Worm (Caenorhabditis elegans) whole organism, early embryonic: ENCODE data around the gene hgap-2.

ENCODE experiments used
- B0310.2 ChIP-seq: sonication (generic microtip); optimal IDR thresholded peaks from 2 replicates; lab custom pipeline; 2016; ENCODE audit warnings: mild to moderate bottlenecking, missing genetic modification characterization, missing compliant biosample characterization
- F13C5.2 ChIP-seq: sonication (generic microtip); optimal IDR thresholded peaks from 2 replicates; lab custom pipeline; 2017; ENCODE audit warnings: mild to moderate bottlenecking, missing genetic modification characterization, inconsistent platforms, missing compliant biosample characterization
- aly-1 ChIP-seq: sonication (generic microtip); optimal IDR thresholded peaks from 2 replicates; lab custom pipeline; 2016; ENCODE audit warnings: missing genetic modification characterization, missing compliant biosample characterization
- ama-1 ChIP-seq: fragments of 150-350 bp; optimal IDR thresholded peaks from 2 replicates; lab custom pipeline; 2014
- ceh-13 ChIP-seq: fragments of 200-800 bp; sonication (Bioruptor generic); optimal IDR thresholded peaks from 2 replicates; lab custom pipeline; 2018; ENCODE audit warnings: mild to moderate bottlenecking, missing genetic modification characterization, missing compliant biosample characterization
- ceh-36 ChIP-seq: sonication (generic microtip); optimal IDR thresholded peaks from 2 replicates; lab custom pipeline; 2016; ENCODE audit warnings: missing genetic modification characterization, inconsistent platforms, missing compliant biosample characterization
- ets-7 ChIP-seq: sonication (generic microtip); optimal IDR thresholded peaks from 2 replicates; lab custom pipeline; 2016; ENCODE audit warnings: missing genotype, missing genetic modification characterization, missing compliant biosample characterization
- flt-1 ChIP-seq: fragments of 200-800 bp; sonication (Bioruptor generic); IDR thresholded peaks from 2 replicates; pipeline ENCODE4 v1.3.6; 2022; ENCODE audit warnings: missing genetic modification characterization, missing compliant biosample characterization
- hmbx-1 ChIP-seq: sonication (generic microtip); optimal IDR thresholded peaks from 2 replicates; lab custom pipeline; 2016; ENCODE audit warnings: mild to moderate bottlenecking, missing genetic modification characterization, missing compliant biosample characterization
- hmg-4 ChIP-seq: fragments of 200-800 bp; sonication (Bioruptor generic); optimal IDR thresholded peaks from 2 replicates; lab custom pipeline; 2018; ENCODE audit warnings: mild to moderate bottlenecking, missing genetic modification characterization, missing compliant biosample characterization
- hnd-1 ChIP-seq: sonication (generic microtip); optimal IDR thresholded peaks from 2 replicates; lab custom pipeline; 2016; ENCODE audit warnings: missing genetic modification characterization, missing compliant biosample characterization
- pes-1 ChIP-seq: fragments of 200-800 bp; sonication (Bioruptor generic); IDR thresholded peaks from 2 replicates; pipeline ENCODE4 v1.3.6; 2022; ENCODE audit warnings: missing genetic modification reagents, missing genetic modification characterization, missing compliant biosample characterization
- scrt-1 ChIP-seq: fragments of 200-800 bp; sonication (Bioruptor generic); IDR thresholded peaks from 2 replicates; pipeline ENCODE4 v1.3.6; 2022; ENCODE audit warnings: missing genetic modification characterization, missing compliant biosample characterization
- sea-1 ChIP-seq: fragments of 200-800 bp; sonication (Bioruptor generic); conservative IDR thresholded peaks from 2 replicates; pipeline ENCODE4 v1.3.6; 2022; ENCODE audit warnings: missing genetic modification characterization, missing compliant biosample characterization
- tbx-11 ChIP-seq: fragments of 200-800 bp; sonication (Bioruptor generic); IDR thresholded peaks from 2 replicates; pipeline ENCODE4 v1.3.6; 2022; ENCODE audit warnings: missing genetic modification characterization, missing compliant biosample characterization
- tbx-37 ChIP-seq: fragments of 200-800 bp; sonication (Bioruptor generic); conservative IDR thresholded peaks from 2 replicates; pipeline ENCODE4 v1.3.6; 2022; ENCODE audit warnings: missing genetic modification reagents, missing genetic modification characterization, missing compliant biosample characterization
- tra-4 ChIP-seq: sonication (generic microtip); optimal IDR thresholded peaks from 2 replicates; lab custom pipeline; 2017; ENCODE audit warnings: missing genetic modification characterization, missing compliant biosample characterization

Gene hgap-2

DNA sequence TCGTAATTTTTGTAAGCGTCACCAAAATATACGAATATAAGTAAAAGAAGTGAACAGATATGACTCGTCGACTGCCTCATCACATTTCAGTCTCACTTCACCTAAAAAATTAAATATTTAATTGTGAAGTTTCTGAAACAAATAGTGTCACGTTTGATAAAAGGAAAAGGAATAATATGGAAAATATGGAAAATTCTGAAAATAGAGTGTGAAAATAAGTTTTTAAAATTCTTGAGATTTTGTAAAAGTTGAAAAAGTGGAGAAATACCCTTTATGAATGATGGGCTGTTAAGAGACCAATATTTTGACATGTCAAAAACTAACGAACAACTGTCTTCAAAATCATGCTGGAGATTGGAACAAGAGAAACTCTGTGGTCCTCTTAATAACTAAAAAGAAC, 42.0 kb upstream of the hgap-2 start, which contains the start of gene T01B7.9:
T01B7.9 (minus strand) TSS at position 101 of the 400 bp plus-strand sequence.
- TF ChIP-seq tbx-11 (GFP tag; lab: Robert Waterston, UW) = no peak
- TF ChIP-seq B0310.2 (tag; lab: Kevin White, UChicago) = no peak
- no peak for TF ChIP-seq pes-1 (GFP tag; lab: Robert Waterston, UW)
- no peak for TF ChIP-seq hnd-1 (tag; lab: Kevin White, UChicago)
- no peak for TF ChIP-seq ceh-13 (GFP tag; lab: Kevin White, UChicago)
- TF ChIP-seq ama-1 (lab: Kevin White, UChicago) = no peak
- no peak for TF ChIP-seq ceh-36 (tag; lab: Kevin White, UChicago)
- no peak for TF ChIP-seq aly-1 (tag; lab: Kevin White, UChicago)
- TF ChIP-seq hmbx-1 (tag; lab: Kevin White, UChicago) = no peak
- TF ChIP-seq tra-4 = no peak
- no peak for TF ChIP-seq sea-1 (GFP tag; lab: Robert Waterston, UW)
- TF ChIP-seq scrt-1 (GFP tag; lab: Robert Waterston, UW) = no peak
- TF ChIP-seq F13C5.2 (tag; lab: Kevin White, UChicago) = no peak
- TF ChIP-seq hmg-4 (GFP tag; lab: Kevin White, UChicago) = no peak
- TF ChIP-seq flt-1 (GFP tag; lab: Robert Waterston, UW) = no peak
- TF ChIP-seq tbx-37 (GFP tag; lab: Robert Waterston, UW) = no peak
- no peak for TF ChIP-seq ets-7

DNA sequence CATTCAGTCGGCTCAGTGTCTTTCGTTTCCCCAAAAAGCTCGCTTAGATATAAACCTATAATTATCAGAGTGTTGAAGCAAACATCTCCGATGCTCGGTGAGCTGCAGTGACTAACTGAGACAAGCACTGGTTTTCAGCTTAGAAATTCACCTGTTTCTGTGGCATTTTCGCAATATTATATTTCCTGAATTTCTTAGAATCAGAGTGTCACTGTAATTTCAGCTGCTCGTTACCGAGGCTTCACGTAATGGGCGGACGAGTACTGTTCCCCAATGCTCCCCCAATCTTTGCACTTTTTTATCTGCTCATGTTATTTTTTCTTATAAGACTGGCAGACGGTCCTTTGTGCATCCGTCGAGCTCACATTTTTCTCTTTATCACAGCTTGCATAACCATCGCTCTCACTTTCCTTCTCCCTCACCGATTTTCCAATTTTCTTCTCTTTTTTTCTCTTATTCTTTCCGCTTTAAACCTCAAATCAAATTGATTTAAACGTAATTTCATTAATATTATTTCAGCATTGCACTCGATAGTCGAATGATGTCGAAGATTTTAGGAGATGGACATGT, 37.3 kb upstream of the hgap-2 start, which contains the start of gene trcs-2:
trcs-2 (plus strand) TSS at position 520 of the 570 bp plus-strand sequence.
- TF ChIP-seq B0310.2 (tag; lab: Kevin White, UChicago) = no peak
- no peak for TF ChIP-seq ama-1 (lab: Kevin White, UChicago)

DNA sequence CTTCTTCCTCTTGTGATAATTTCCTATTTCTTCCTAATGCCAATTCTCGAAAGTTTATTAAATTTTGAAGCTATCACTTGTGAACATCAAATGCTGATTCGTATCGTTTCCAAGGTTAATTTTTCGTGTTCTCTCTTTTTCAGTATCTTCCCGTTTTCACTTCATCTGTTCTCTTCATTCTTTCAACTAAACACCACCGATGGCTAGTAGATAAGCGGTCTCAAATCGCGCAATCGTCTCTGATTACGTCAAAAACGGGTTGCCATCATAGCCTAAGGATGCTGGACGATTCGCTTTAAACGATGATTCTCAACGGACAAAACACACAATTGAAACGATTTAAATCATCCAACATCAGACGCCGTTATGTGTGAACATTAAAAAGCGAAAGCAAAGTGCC, 32.9 kb upstream of the hgap-2 start:
- TF ChIP-seq tbx-11 (GFP tag; lab: Robert Waterston, UW) = no peak
- no peak for TF ChIP-seq flt-1 (GFP tag; lab: Robert Waterston, UW)
- no peak for TF ChIP-seq ceh-36 (tag; lab: Kevin White, UChicago)
- no peak for TF ChIP-seq sea-1 (GFP tag; lab: Robert Waterston, UW)
- no peak for TF ChIP-seq tra-4
- no peak for TF ChIP-seq ama-1 (lab: Kevin White, UChicago)
- TF ChIP-seq B0310.2 (tag; lab: Kevin White, UChicago) = no peak
- TF ChIP-seq ets-7 = no peak
- TF ChIP-seq pes-1 (GFP tag; lab: Robert Waterston, UW) = no peak
- TF ChIP-seq scrt-1 (GFP tag; lab: Robert Waterston, UW) = no peak
- no peak for TF ChIP-seq hmg-4 (GFP tag; lab: Kevin White, UChicago)
- no peak for TF ChIP-seq F13C5.2 (tag; lab: Kevin White, UChicago)
- no peak for TF ChIP-seq aly-1 (tag; lab: Kevin White, UChicago)
- no peak for TF ChIP-seq hnd-1 (tag; lab: Kevin White, UChicago)
- no peak for TF ChIP-seq ceh-13 (GFP tag; lab: Kevin White, UChicago)

DNA sequence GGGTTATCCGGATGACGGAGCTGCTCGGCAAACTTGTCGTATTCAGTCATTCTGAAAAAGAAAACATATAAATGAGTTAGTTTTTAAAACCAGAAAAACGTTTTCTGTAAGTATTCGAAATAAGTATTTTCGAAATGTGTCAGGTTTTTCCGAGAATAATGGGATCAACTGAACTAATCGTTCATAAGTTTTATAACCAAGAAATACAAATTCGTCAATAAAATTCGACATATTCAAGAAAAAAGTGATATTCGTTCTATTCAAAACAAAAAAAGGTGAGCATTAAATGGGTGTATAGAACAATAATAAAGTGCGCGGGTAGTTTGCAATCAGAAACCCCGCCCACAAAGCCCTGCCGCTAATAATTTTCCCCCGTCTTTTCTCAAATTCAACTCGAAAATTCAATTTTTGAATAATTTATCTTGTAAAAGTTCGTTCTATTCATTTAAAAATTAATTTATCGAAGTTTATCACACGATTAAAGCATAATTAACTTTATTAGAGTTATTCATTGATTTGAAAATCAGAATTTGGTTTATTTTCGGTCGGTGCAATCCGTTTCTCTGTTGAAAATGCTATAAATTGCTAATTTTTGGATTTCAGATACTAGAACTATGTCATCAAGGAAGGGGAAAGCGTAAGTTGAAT, 31.6 kb upstream of the hgap-2 start, which contains the start of the genes cyn-11 and T01B7.5:
cyn-11 (minus strand) TSS at position 51 of the 648 bp plus-strand sequence.
T01B7.5 (plus strand) TSS at position 598 of the 648 bp plus-strand sequence.
- no peak for TF ChIP-seq tra-4
- TF ChIP-seq ets-7 = no peak
- peak; percentile 20 for TF ChIP-seq hmbx-1 (tag; lab: Kevin White, UChicago)
- no peak for TF ChIP-seq aly-1 (tag; lab: Kevin White, UChicago)
- TF ChIP-seq tbx-37 (GFP tag; lab: Robert Waterston, UW) = no peak
- TF ChIP-seq hnd-1 (tag; lab: Kevin White, UChicago) = peak; percentile 7
- 0 out of 2 replicates have a peak, but pooled peaks have one; percentile 29 for TF ChIP-seq sea-1 (GFP tag; lab: Robert Waterston, UW)
- TF ChIP-seq scrt-1 (GFP tag; lab: Robert Waterston, UW) = no peak
- TF ChIP-seq ceh-36 (tag; lab: Kevin White, UChicago) = no peak
- no peak for TF ChIP-seq ceh-13 (GFP tag; lab: Kevin White, UChicago)
- no peak for TF ChIP-seq B0310.2 (tag; lab: Kevin White, UChicago)
- peak; percentile 46 for TF ChIP-seq F13C5.2 (tag; lab: Kevin White, UChicago)

DNA sequence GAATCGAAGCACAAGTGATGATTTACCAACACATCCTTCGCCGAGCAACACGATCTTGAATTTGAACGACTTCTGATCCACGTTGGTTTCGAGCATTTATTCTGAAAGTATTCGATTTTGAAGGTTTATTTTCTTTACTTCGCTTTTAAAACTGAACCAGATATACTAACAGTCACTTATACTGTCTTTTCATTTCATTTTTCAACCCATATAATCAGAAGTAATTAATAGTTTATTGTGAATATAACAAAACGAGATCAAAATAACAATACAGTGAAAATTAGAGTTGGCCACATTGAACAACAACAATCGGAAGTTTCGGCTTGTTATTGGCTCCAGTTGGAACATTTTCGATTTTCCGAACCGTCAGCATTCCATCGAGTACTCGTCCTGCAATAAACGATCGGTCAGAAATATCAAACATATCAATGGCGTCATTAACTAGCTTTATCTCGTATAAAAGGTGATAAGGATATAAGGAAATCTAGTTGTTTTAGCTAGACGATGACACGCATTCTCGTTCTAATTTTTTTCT, 30.3 kb upstream of the hgap-2 start, which contains the start of the genes rab-21 and T01B7.13:
rab-21 (minus strand) TSS at position 101 of the 535 bp plus-strand sequence.
T01B7.13 (plus strand) TSS at position 485 of the 535 bp plus-strand sequence.
- no peak for TF ChIP-seq tra-4
- TF ChIP-seq scrt-1 (GFP tag; lab: Robert Waterston, UW) = no peak
- TF ChIP-seq pes-1 (GFP tag; lab: Robert Waterston, UW) = no peak

ce11 chrII:8710317-8710716, 25.6 kb upstream of the hgap-2 start, which contains the start of gene srg-15:
srg-15 (minus strand) TSS chrII:8710417.
- no peak for TF ChIP-seq flt-1 (GFP tag; lab: Robert Waterston, UW)
- no peak for TF ChIP-seq hnd-1 (tag; lab: Kevin White, UChicago)
- no peak for TF ChIP-seq tbx-11 (GFP tag; lab: Robert Waterston, UW)
- TF ChIP-seq ceh-36 (tag; lab: Kevin White, UChicago) = no peak
- TF ChIP-seq hmbx-1 (tag; lab: Kevin White, UChicago) = no peak
- no peak for TF ChIP-seq tra-4
- no peak for TF ChIP-seq scrt-1 (GFP tag; lab: Robert Waterston, UW)
- TF ChIP-seq ceh-13 (GFP tag; lab: Kevin White, UChicago) = no peak
- no peak for TF ChIP-seq aly-1 (tag; lab: Kevin White, UChicago)
- no peak for TF ChIP-seq pes-1 (GFP tag; lab: Robert Waterston, UW)
- no peak for TF ChIP-seq tbx-37 (GFP tag; lab: Robert Waterston, UW)
- no peak for TF ChIP-seq hmg-4 (GFP tag; lab: Kevin White, UChicago)
- no peak for TF ChIP-seq sea-1 (GFP tag; lab: Robert Waterston, UW)
- TF ChIP-seq ama-1 (lab: Kevin White, UChicago) = no peak
- TF ChIP-seq B0310.2 (tag; lab: Kevin White, UChicago) = no peak
- TF ChIP-seq F13C5.2 (tag; lab: Kevin White, UChicago) = no peak
- TF ChIP-seq ets-7 = no peak
